Worm (Caenorhabditis elegans) whole organism, early embryonic: ENCODE results near the gene aakg-1.
A peak's percentile ranks its signal among the peaks of the same experiment; 100 is the strongest.

Source experiments
- B0310.2 ChIP-seq: sonication (generic microtip); optimal IDR thresholded peaks from 2 replicates; lab custom pipeline; 2016; ENCODE audit warnings: mild to moderate bottlenecking, missing genetic modification characterization, missing compliant biosample characterization
- F13C5.2 ChIP-seq: sonication (generic microtip); optimal IDR thresholded peaks from 2 replicates; lab custom pipeline; 2017; ENCODE audit warnings: mild to moderate bottlenecking, missing genetic modification characterization, inconsistent platforms, missing compliant biosample characterization
- aly-1 ChIP-seq: sonication (generic microtip); optimal IDR thresholded peaks from 2 replicates; lab custom pipeline; 2016; ENCODE audit warnings: missing genetic modification characterization, missing compliant biosample characterization
- ama-1 ChIP-seq: fragments of 150-350 bp; optimal IDR thresholded peaks from 2 replicates; lab custom pipeline; 2014
- ceh-13 ChIP-seq: fragments of 200-800 bp; sonication (Bioruptor generic); optimal IDR thresholded peaks from 2 replicates; lab custom pipeline; 2018; ENCODE audit warnings: mild to moderate bottlenecking, missing genetic modification characterization, missing compliant biosample characterization
- ceh-36 ChIP-seq: sonication (generic microtip); optimal IDR thresholded peaks from 2 replicates; lab custom pipeline; 2016; ENCODE audit warnings: missing genetic modification characterization, inconsistent platforms, missing compliant biosample characterization
- ets-7 ChIP-seq: sonication (generic microtip); optimal IDR thresholded peaks from 2 replicates; lab custom pipeline; 2016; ENCODE audit warnings: missing genotype, missing genetic modification characterization, missing compliant biosample characterization
- flt-1 ChIP-seq: fragments of 200-800 bp; sonication (Bioruptor generic); IDR thresholded peaks from 2 replicates; pipeline ENCODE4 v1.3.6; 2022; ENCODE audit warnings: missing genetic modification characterization, missing compliant biosample characterization
- hmbx-1 ChIP-seq: sonication (generic microtip); optimal IDR thresholded peaks from 2 replicates; lab custom pipeline; 2016; ENCODE audit warnings: mild to moderate bottlenecking, missing genetic modification characterization, missing compliant biosample characterization
- hmg-4 ChIP-seq: fragments of 200-800 bp; sonication (Bioruptor generic); optimal IDR thresholded peaks from 2 replicates; lab custom pipeline; 2018; ENCODE audit warnings: mild to moderate bottlenecking, missing genetic modification characterization, missing compliant biosample characterization
- hnd-1 ChIP-seq: sonication (generic microtip); optimal IDR thresholded peaks from 2 replicates; lab custom pipeline; 2016; ENCODE audit warnings: missing genetic modification characterization, missing compliant biosample characterization
- pes-1 ChIP-seq: fragments of 200-800 bp; sonication (Bioruptor generic); IDR thresholded peaks from 2 replicates; pipeline ENCODE4 v1.3.6; 2022; ENCODE audit warnings: missing genetic modification reagents, missing genetic modification characterization, missing compliant biosample characterization
- scrt-1 ChIP-seq: fragments of 200-800 bp; sonication (Bioruptor generic); IDR thresholded peaks from 2 replicates; pipeline ENCODE4 v1.3.6; 2022; ENCODE audit warnings: missing genetic modification characterization, missing compliant biosample characterization
- sea-1 ChIP-seq: fragments of 200-800 bp; sonication (Bioruptor generic); conservative IDR thresholded peaks from 2 replicates; pipeline ENCODE4 v1.3.6; 2022; ENCODE audit warnings: missing genetic modification characterization, missing compliant biosample characterization
- tbx-11 ChIP-seq: fragments of 200-800 bp; sonication (Bioruptor generic); IDR thresholded peaks from 2 replicates; pipeline ENCODE4 v1.3.6; 2022; ENCODE audit warnings: missing genetic modification characterization, missing compliant biosample characterization
- tbx-37 ChIP-seq: fragments of 200-800 bp; sonication (Bioruptor generic); conservative IDR thresholded peaks from 2 replicates; pipeline ENCODE4 v1.3.6; 2022; ENCODE audit warnings: missing genetic modification reagents, missing genetic modification characterization, missing compliant biosample characterization
- tra-4 ChIP-seq: sonication (generic microtip); optimal IDR thresholded peaks from 2 replicates; lab custom pipeline; 2017; ENCODE audit warnings: missing genetic modification characterization, missing compliant biosample characterization

Gene aakg-1

DNA sequence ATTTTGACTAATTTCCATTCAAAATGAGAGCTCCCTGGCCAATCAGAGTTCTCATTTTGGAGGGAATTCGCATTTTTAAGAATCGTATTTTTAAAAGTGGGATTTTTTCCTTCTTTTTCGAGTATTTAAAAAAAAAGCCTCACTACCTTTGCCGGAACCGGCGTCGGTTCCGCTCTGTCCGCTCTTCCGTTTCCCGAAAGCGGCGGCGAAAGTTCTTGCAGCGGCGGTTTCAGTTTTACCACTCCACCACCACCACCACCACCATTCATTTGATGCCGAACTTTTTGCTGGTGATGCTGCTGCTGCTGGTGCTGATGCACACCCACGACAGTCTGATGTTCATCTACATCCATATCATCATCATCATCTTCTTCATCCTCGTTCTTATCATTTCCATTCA is 26.9 kb upstream of the aakg-1 start:
- no peak for TF ChIP-seq hnd-1 (tag; lab: Kevin White, UChicago)
- no peak for TF ChIP-seq ceh-13
- TF ChIP-seq pes-1: peak; percentile 24; the same call in 1 of the 2 replicates
- TF ChIP-seq flt-1 (GFP tag; lab: Robert Waterston, UW): 0 out of 2 replicates have a peak, but pooled peaks have one; percentile 6

- no peak for TF ChIP-seq aly-1 (tag; lab: Kevin White, UChicago)
- TF ChIP-seq hnd-1 (tag; lab: Kevin White, UChicago): no peak
- TF ChIP-seq ama-1 (lab: Kevin White, UChicago): no peak
- TF ChIP-seq flt-1 (GFP tag; lab: Robert Waterston, UW): no peak
- TF ChIP-seq sea-1 (GFP tag; lab: Robert Waterston, UW): no peak
Observed at ce11 chrIII:12599672-12600071, 24.5 kb upstream of the aakg-1 start, which contains the start of gene gldi-8. TSS of gene gldi-8 (minus strand) at chrIII:12599729.

ce11 chrIII:12598418-12599330 is 23.5 kb upstream of the aakg-1 start:
- TF ChIP-seq aly-1 (tag; lab: Kevin White, UChicago): no peak
- TF ChIP-seq flt-1 (GFP tag; lab: Robert Waterston, UW): peak; percentile 35; the same call in 1 of the 2 replicates
- no peak for TF ChIP-seq scrt-1 (GFP tag; lab: Robert Waterston, UW)
- TF ChIP-seq tra-4 (tag; lab: Kevin White, UChicago): peak; percentile 64
- no peak for TF ChIP-seq hmg-4 (GFP tag; lab: Kevin White, UChicago)
- TF ChIP-seq F13C5.2: peak; percentile 44
- TF ChIP-seq pes-1: peak; percentile 30; the same call in 1 of the 2 replicates
- peak; percentile 89 for TF ChIP-seq ama-1 (lab: Kevin White, UChicago)
- 0 out of 2 replicates have a peak, but pooled peaks have one; percentile 5 for TF ChIP-seq tbx-37 (GFP tag; lab: Robert Waterston, UW)
- TF ChIP-seq hnd-1 (tag; lab: Kevin White, UChicago): no peak
- no peak for TF ChIP-seq ets-7 (tag; lab: Kevin White, UChicago)
- peak; percentile 50 for TF ChIP-seq hmbx-1 (tag; lab: Kevin White, UChicago)
- no peak for TF ChIP-seq sea-1 (GFP tag; lab: Robert Waterston, UW)
- TF ChIP-seq ceh-36: peak; percentile 13
- peak; percentile 54 for TF ChIP-seq B0310.2 (tag; lab: Kevin White, UChicago)
- TF ChIP-seq ceh-13: no peak
- peak; percentile 7; the same call in 1 of the 2 replicates for TF ChIP-seq tbx-11 (GFP tag; lab: Robert Waterston, UW)

DNA sequence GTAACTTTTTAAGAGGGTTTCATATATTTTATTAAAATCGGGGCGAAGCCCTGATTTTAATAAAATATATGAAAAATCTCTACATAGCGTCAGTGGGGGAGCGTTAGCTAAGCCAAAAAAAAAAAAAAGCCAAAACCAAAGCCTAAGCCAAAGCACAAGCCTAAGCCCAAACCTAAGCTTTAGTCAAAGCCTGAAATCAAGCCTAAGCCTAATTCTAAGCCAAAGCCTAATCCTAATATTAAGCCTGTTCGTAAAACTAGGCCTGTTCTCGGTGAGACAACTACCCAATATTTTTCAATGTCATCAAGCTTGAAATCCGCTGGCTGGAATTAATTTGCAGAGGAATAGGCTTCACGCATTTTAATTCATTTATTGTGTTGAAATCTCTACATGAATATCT is 20.4 kb upstream of the aakg-1 start:
- TF ChIP-seq flt-1 (GFP tag; lab: Robert Waterston, UW) (no peak), ceh-36 (peak; percentile 31), B0310.2 (tag; lab: Kevin White, UChicago) (no peak), ceh-13 (no peak)

ce11 chrIII:12591923-12592322 is 16.7 kb upstream of the aakg-1 start:
- TF ChIP-seq B0310.2 (tag; lab: Kevin White, UChicago) (no peak), scrt-1 (GFP tag; lab: Robert Waterston, UW) (no peak), hnd-1 (tag; lab: Kevin White, UChicago) (no peak), ceh-13 (no peak), F13C5.2 (no peak), tbx-11 (GFP tag; lab: Robert Waterston, UW) (no peak), ets-7 (tag; lab: Kevin White, UChicago) (no peak), ceh-36 (no peak), aly-1 (tag; lab: Kevin White, UChicago) (no peak), sea-1 (GFP tag; lab: Robert Waterston, UW) (no peak), hmg-4 (GFP tag; lab: Kevin White, UChicago) (no peak), pes-1 (no peak), ama-1 (lab: Kevin White, UChicago) (no peak), flt-1 (GFP tag; lab: Robert Waterston, UW) (no peak), tra-4 (tag; lab: Kevin White, UChicago) (no peak), hmbx-1 (tag; lab: Kevin White, UChicago) (no peak), tbx-37 (GFP tag; lab: Robert Waterston, UW) (no peak)

DNA sequence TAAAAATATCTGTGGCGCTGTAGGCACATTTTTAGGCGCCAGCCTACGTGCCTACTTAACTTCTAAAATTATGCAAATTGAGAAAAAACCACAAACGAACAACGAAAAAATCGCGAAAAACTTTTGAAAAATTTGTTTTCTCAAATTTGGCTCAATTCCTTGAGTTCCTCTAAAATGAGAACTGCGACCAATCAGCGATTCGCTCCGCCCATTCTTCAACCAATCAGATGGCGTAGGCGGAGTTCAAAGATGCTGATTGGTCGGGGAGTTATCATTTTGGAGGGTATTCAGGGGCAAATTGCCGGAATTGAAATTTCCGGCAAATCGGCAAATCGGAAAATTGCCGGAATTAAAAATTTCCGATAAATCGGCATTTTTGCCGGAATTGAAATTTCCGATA is 10.6 kb upstream of the aakg-1 start:
- no peak for TF ChIP-seq hmbx-1 (tag; lab: Kevin White, UChicago)
- no peak for TF ChIP-seq tbx-37 (GFP tag; lab: Robert Waterston, UW)

ce11 chrIII:12583466-12583865 is 8.3 kb upstream of the aakg-1 start:
- peak; percentile 49 for TF ChIP-seq F13C5.2
- TF ChIP-seq hmg-4 (GFP tag; lab: Kevin White, UChicago): peak; percentile 5
- TF ChIP-seq tbx-11 (GFP tag; lab: Robert Waterston, UW): no peak
- no peak for TF ChIP-seq ceh-13

DNA sequence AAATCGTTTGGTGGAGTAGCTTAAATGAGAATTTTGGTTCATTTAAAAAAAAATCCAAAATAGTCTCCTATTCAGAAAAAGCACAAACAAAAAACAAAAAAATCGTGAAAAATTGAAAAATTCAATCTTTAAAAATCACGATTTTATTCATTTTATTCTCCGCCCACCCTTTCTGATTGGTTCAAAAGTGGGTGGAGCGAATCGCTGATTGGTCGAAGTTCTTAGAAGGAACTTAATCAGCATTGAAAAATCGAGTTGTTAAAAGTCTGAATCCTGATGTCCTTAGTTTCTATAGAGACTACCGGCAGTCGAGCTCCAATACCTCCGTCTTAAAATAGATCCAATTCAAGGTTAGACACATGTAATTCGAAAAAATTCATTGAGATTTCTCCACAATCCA is 5.3 kb downstream of the aakg-1 start:
- TF ChIP-seq hnd-1 (tag; lab: Kevin White, UChicago) (no peak), ama-1 (lab: Kevin White, UChicago) (no peak), hmbx-1 (tag; lab: Kevin White, UChicago) (no peak), aly-1 (tag; lab: Kevin White, UChicago) (no peak), scrt-1 (GFP tag; lab: Robert Waterston, UW) (no peak), sea-1 (GFP tag; lab: Robert Waterston, UW) (no peak), hmg-4 (GFP tag; lab: Kevin White, UChicago) (no peak)
